Worm (Caenorhabditis elegans): ENCODE data around the gene hrde-1.

The hrde-1 gene

ce11 chrIII:4150919-4151318, 25.0 kb downstream of the hrde-1 start (continued):
- TF ChIP-seq tbx-2 (tag; optimal IDR thresholded peaks at IDR 0.05) = no peak

ce11 chrIII:4143170-4143569, 32.8 kb downstream of the hrde-1 start:
- no peak for TF ChIP-seq ceh-82 (tag; optimal IDR thresholded peaks at IDR 0.05)
- TF ChIP-seq nfya-1 (tag; optimal IDR thresholded peaks at IDR 0.05; ENCODE audit: insufficient read depth) = peak; percentile 85
- TF ChIP-seq egl-5 (tag; optimal IDR thresholded peaks at IDR 0.05) = no peak

ce11 chrIII:4137180-4137579, 38.8 kb downstream of the hrde-1 start:
- TF ChIP-seq zag-1 (tag; optimal IDR thresholded peaks at IDR 0.05) = no peak
- no peak for TF ChIP-seq unc-39 (tag; optimal IDR thresholded peaks at IDR 0.05)
- no peak for TF ChIP-seq sea-2 (GFP tag; optimal IDR thresholded peaks at IDR 0.05)
- peak; percentile 46 for TF ChIP-seq lin-39 (tag; optimal IDR thresholded peaks at IDR 0.05)

- no peak for TF ChIP-seq mdl-1 (tag; optimal IDR thresholded peaks at IDR 0.05)
- TF ChIP-seq nhr-67 (tag; optimal IDR thresholded peaks at IDR 0.05) = no peak
- no peak for TF ChIP-seq R02D3.7 (tag; optimal IDR thresholded peaks at IDR 0.05)
These were observed 41.9 kb downstream of the hrde-1 start for ce11 chrIII:4134059-4134458.

ce11 chrIII:4131814-4132555, 44.0 kb downstream of the hrde-1 start:
- no peak for TF ChIP-seq lsy-12 (tag; optimal IDR thresholded peaks at IDR 0.05)
- TF ChIP-seq nfya-1 (tag; optimal IDR thresholded peaks at IDR 0.05; ENCODE audit: insufficient read depth) = peak; percentile 95
- TF ChIP-seq fkh-10 (GFP tag; optimal IDR thresholded peaks at IDR 0.05) = peak; percentile 50

ce11 chrIII:4123900-4124299, 52.1 kb downstream of the hrde-1 start:
- TF ChIP-seq zag-1 (tag; optimal IDR thresholded peaks at IDR 0.05) (no peak), nhr-76 (tag; optimal IDR thresholded peaks at IDR 0.05) (no peak), elt-3 (tag; optimal IDR thresholded peaks at IDR 0.05) (no peak), pha-4 (tag; optimal IDR thresholded peaks at IDR 0.05) (no peak), fkh-10 (GFP tag; optimal IDR thresholded peaks at IDR 0.05) (peak; percentile 14), egl-27 (tag; optimal IDR thresholded peaks at IDR 0.05) (no peak), eor-1 (tag; optimal IDR thresholded peaks at IDR 0.05) (no peak)

ce11 chrIII:4123277-4123676, 52.7 kb downstream of the hrde-1 start:
- TF ChIP-seq fkh-10 (GFP tag; optimal IDR thresholded peaks at IDR 0.05) (peak; percentile 3), elt-2 (tag; optimal IDR thresholded peaks at IDR 0.05) (no peak), sea-2 (GFP tag; optimal IDR thresholded peaks at IDR 0.05) (no peak), snpc-4 (tag; optimal IDR thresholded peaks at IDR 0.05) (no peak), unc-39 (tag; optimal IDR thresholded peaks at IDR 0.05) (no peak)

Data from whole organism, L3 larva.